Fruit fly (Drosophila melanogaster): ENCODE results near the gene Npc2d.

Gene Npc2d

DNA sequence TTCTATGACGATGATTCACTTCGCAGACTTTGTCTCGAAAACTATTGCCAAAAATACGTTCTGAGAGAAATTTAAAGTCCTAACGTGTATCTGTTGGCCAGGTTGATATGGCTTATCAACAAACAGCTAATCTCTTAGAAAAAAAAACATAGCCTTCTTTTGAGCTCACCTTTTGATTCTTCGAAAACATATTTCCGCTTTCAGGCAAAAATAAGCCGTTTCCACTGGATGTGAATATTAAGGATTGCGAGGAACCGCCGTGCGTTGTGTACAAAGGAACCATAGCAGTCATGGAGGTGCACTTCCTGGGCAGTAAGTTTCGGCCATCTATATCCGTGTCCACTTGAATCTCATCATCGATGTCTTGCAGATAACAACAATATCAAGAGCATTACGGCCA, 2.3 kb downstream of the Npc2d start (continued):
- TF ChIP-seq Med (GFP tag), result peak; percentile 76
- peak; percentile 49; the same call in 1 of the 2 replicates for TF ChIP-seq stc (GFP tag; IDR thresholded peaks at IDR 0.05)
- TF ChIP-seq Myb (GFP tag; optimal IDR thresholded peaks at IDR 0.05), result peak; percentile 42
- peak; percentile 0 for TF ChIP-seq CG7987 (GFP tag; optimal IDR thresholded peaks at IDR 0.05)
- TF ChIP-seq CG3407 (GFP tag; optimal IDR thresholded peaks at IDR 0.05), result no peak
- TF ChIP-seq CG4282 (GFP tag; optimal IDR thresholded peaks at IDR 0.05), result no peak
- TF ChIP-seq CG15011 (GFP tag; optimal IDR thresholded peaks at IDR 0.05), result no peak
- no peak for TF ChIP-seq Eip74EF (GFP tag; optimal IDR thresholded peaks at IDR 0.05)
- no peak for TF ChIP-seq sr (GFP tag; IDR thresholded peaks at IDR 0.05)
- TF ChIP-seq CG7357 (GFP tag; IDR thresholded peaks at IDR 0.05), result peak; percentile 51; the same call in 2 of the 3 replicates
- no peak for TF ChIP-seq Dp (GFP tag; optimal IDR thresholded peaks at IDR 0.05)
- no peak for TF ChIP-seq CG7786 (GFP tag; optimal IDR thresholded peaks at IDR 0.05)
- no peak for TF ChIP-seq zen2 (GFP tag; IDR thresholded peaks at IDR 0.05; ENCODE audit: partially characterized antibody)
- TF ChIP-seq Asciz (GFP tag; optimal IDR thresholded peaks at IDR 0.05), result peak; percentile 32
- no peak for TF ChIP-seq CG18262 (tag; optimal IDR thresholded peaks at IDR 0.05)
- TF ChIP-seq Ets97D (GFP tag; optimal IDR thresholded peaks at IDR 0.05), result peak; percentile 84
- TF ChIP-seq CG7839 (tag; optimal IDR thresholded peaks at IDR 0.05), result peak; percentile 21
- no peak for TF ChIP-seq fd102C (GFP tag; optimal IDR thresholded peaks at IDR 0.05)
- TF ChIP-seq chm (GFP tag; IDR thresholded peaks at IDR 0.05), result peak; percentile 20; the same call in 1 of the 2 replicates
- TF ChIP-seq Trl (optimal IDR thresholded peaks at IDR 0.05), result no peak
- no peak for TF ChIP-seq Trl (GFP tag; optimal IDR thresholded peaks at IDR 0.05)
- TF ChIP-seq Atf-2 (GFP tag; optimal IDR thresholded peaks at IDR 0.05), result no peak
- TF ChIP-seq mam (GFP tag; optimal IDR thresholded peaks at IDR 0.05), result no peak
- TF ChIP-seq Nf-YC (tag; optimal IDR thresholded peaks at IDR 0.05), result no peak
- peak; percentile 33 for TF ChIP-seq CG11504 (tag; optimal IDR thresholded peaks at IDR 0.05)
- no peak for TF ChIP-seq CG10979 (tag; optimal IDR thresholded peaks at IDR 0.05)
- no peak for TF ChIP-seq CG2116 (GFP tag; optimal IDR thresholded peaks at IDR 0.05)
- no peak for TF ChIP-seq CG2202 (tag; optimal IDR thresholded peaks at IDR 0.05)
- TF ChIP-seq ken (GFP tag; IDR thresholded peaks at IDR 0.05), result no peak
- TF ChIP-seq Fer3 (tag; optimal IDR thresholded peaks at IDR 0.05), result peak; percentile 13
- TF ChIP-seq B-H2 (GFP tag; optimal IDR thresholded peaks at IDR 0.05), result no peak
- TF ChIP-seq gcm2 (GFP tag; optimal IDR thresholded peaks at IDR 0.05), result no peak
- TF ChIP-seq Hmr (GFP tag; optimal IDR thresholded peaks at IDR 0.05), result peak; percentile 7
- no peak for TF ChIP-seq wdn (GFP tag; IDR thresholded peaks at IDR 0.05)
- no peak for TF ChIP-seq CG6765 (GFP tag; optimal IDR thresholded peaks at IDR 0.05)
- TF ChIP-seq nom (GFP tag; optimal IDR thresholded peaks at IDR 0.05), result no peak
- peak; percentile 29 for TF ChIP-seq stwl (tag; optimal IDR thresholded peaks at IDR 0.05)
- peak; percentile 59 for TF ChIP-seq ssp (GFP tag; IDR thresholded peaks at IDR 0.05)
- TF ChIP-seq Abd-B (GFP tag; optimal IDR thresholded peaks at IDR 0.05), result no peak
- no peak for TF ChIP-seq CG17568 (GFP tag; optimal IDR thresholded peaks at IDR 0.05)
- peak; percentile 53 for TF ChIP-seq Vsx1 (GFP tag; optimal IDR thresholded peaks at IDR 0.05)
- TF ChIP-seq ap (GFP tag; IDR thresholded peaks at IDR 0.05), result no peak
- peak; percentile 0 for TF ChIP-seq CTCF (GFP tag; optimal IDR thresholded peaks at IDR 0.05)
- no peak for TF ChIP-seq Side (GFP tag; optimal IDR thresholded peaks at IDR 0.05)
- no peak for TF ChIP-seq CHES-1-like (GFP tag; optimal IDR thresholded peaks at IDR 0.05)
- TF ChIP-seq so (GFP tag; IDR thresholded peaks at IDR 0.05), result no peak
- TF ChIP-seq Ets65A (GFP tag), result peak; percentile 8
- TF ChIP-seq grn (GFP tag; optimal IDR thresholded peaks at IDR 0.05), result peak; percentile 13
- TF ChIP-seq lab (GFP tag; optimal IDR thresholded peaks at IDR 0.05), result peak; percentile 56
- TF ChIP-seq ttk (GFP tag; IDR thresholded peaks at IDR 0.05), result 0 out of 2 replicates have a peak, but pooled peaks have one; percentile 24
- TF ChIP-seq ato (GFP tag; IDR thresholded peaks at IDR 0.05; ENCODE audit: partially characterized antibody), result no peak
- no peak for TF ChIP-seq CG13424 (tag; optimal IDR thresholded peaks at IDR 0.05)
